Worm (Caenorhabditis elegans): ENCODE results near the gene srh-4.

srh-4 gene

ce11 chrV:3979819-3980218 lies 30.5 kb upstream of the srh-4 start, which contains the start of gene nlp-31 (continued):
- TF ChIP-seq lin-11 (tag; optimal IDR thresholded peaks at IDR 0.05) (no peak), ama-1 (optimal IDR thresholded peaks at IDR 0.05) (no peak), ztf-4 (tag; optimal IDR thresholded peaks at IDR 0.05) (no peak), blmp-1 (tag; optimal IDR thresholded peaks at IDR 0.05; ENCODE audit: insufficient read depth) (peak; percentile 57), mab-5 (tag; optimal IDR thresholded peaks at IDR 0.05) (no peak), ztf-1 (GFP tag; conservative IDR thresholded peaks at IDR 0.05) (no peak), lin-13 (GFP tag; optimal IDR thresholded peaks at IDR 0.05) (no peak)

- TF ChIP-seq F13H6.1 (tag; optimal IDR thresholded peaks at IDR 0.05): no peak
- no peak for TF ChIP-seq ztf-1 (GFP tag; conservative IDR thresholded peaks at IDR 0.05)
- TF ChIP-seq ceh-82 (tag; optimal IDR thresholded peaks at IDR 0.05): no peak
- TF ChIP-seq nhr-6 (tag; optimal IDR thresholded peaks at IDR 0.05): no peak
- no peak for TF ChIP-seq mbf-1 (tag; optimal IDR thresholded peaks at IDR 0.05)
- no peak for TF ChIP-seq crh-2 (tag; optimal IDR thresholded peaks at IDR 0.05)
- TF ChIP-seq nhr-10 (tag; optimal IDR thresholded peaks at IDR 0.05): no peak
- TF ChIP-seq R02D3.7 (tag; optimal IDR thresholded peaks at IDR 0.05): no peak
- TF ChIP-seq lin-11 (tag; optimal IDR thresholded peaks at IDR 0.05): no peak
- no peak for TF ChIP-seq nhr-23 (tag; optimal IDR thresholded peaks at IDR 0.05)
- TF ChIP-seq blmp-1 (tag; optimal IDR thresholded peaks at IDR 0.05; ENCODE audit: insufficient read depth): no peak
- peak; percentile 68 for TF ChIP-seq nhr-21 (tag; optimal IDR thresholded peaks at IDR 0.05)
- TF ChIP-seq peb-1 (tag; optimal IDR thresholded peaks at IDR 0.05): no peak
- TF ChIP-seq ama-1 (optimal IDR thresholded peaks at IDR 0.05): peak; percentile 23
- TF ChIP-seq sma-3 (GFP tag; optimal IDR thresholded peaks at IDR 0.05): peak; percentile 21
- no peak for TF ChIP-seq dmd-4 (tag; optimal IDR thresholded peaks at IDR 0.05)
- TF ChIP-seq unc-39 (tag; optimal IDR thresholded peaks at IDR 0.05): no peak
- no peak for TF ChIP-seq mdl-1 (tag; optimal IDR thresholded peaks at IDR 0.05)
- TF ChIP-seq lin-39 (tag; optimal IDR thresholded peaks at IDR 0.05): no peak
- no peak for TF ChIP-seq elt-1 (tag; optimal IDR thresholded peaks at IDR 0.05)
- TF ChIP-seq sma-9 (GFP tag; optimal IDR thresholded peaks at IDR 0.05): peak; percentile 33
- TF ChIP-seq sma-9 (tag; optimal IDR thresholded peaks at IDR 0.05): no peak
Measured at ce11 chrV:3980228-3980933, 29.9 kb upstream of the srh-4 start.

ce11 chrV:3981680-3982079 lies 28.6 kb upstream of the srh-4 start, which contains the start of gene nlp-30:
nlp-30 (plus strand) TSS chrV:3981980.
- no peak for TF ChIP-seq nhr-21 (tag; optimal IDR thresholded peaks at IDR 0.05)
- no peak for TF ChIP-seq gmeb-1 (tag; optimal IDR thresholded peaks at IDR 0.05)
- TF ChIP-seq ZK546.5 (tag; optimal IDR thresholded peaks at IDR 0.05): no peak
- no peak for TF ChIP-seq nhr-25 (tag; optimal IDR thresholded peaks at IDR 0.05)
- no peak for TF ChIP-seq ceh-16 (tag; optimal IDR thresholded peaks at IDR 0.05)
- TF ChIP-seq mab-5 (tag; optimal IDR thresholded peaks at IDR 0.05): no peak
- no peak for TF ChIP-seq lin-13 (GFP tag; optimal IDR thresholded peaks at IDR 0.05)
- TF ChIP-seq fos-1 (tag; optimal IDR thresholded peaks at IDR 0.05): no peak
- TF ChIP-seq nhr-11 (tag; optimal IDR thresholded peaks at IDR 0.05): no peak
- TF ChIP-seq unc-55 (GFP tag; optimal IDR thresholded peaks at IDR 0.05): no peak
- TF ChIP-seq unc-62 (GFP tag; optimal IDR thresholded peaks at IDR 0.05): no peak
- TF ChIP-seq zag-1 (tag; optimal IDR thresholded peaks at IDR 0.05): no peak
- TF ChIP-seq nhr-237 (tag; optimal IDR thresholded peaks at IDR 0.05): no peak
- TF ChIP-seq nhr-10 (tag; optimal IDR thresholded peaks at IDR 0.05): no peak
- no peak for TF ChIP-seq elt-3 (tag; optimal IDR thresholded peaks at IDR 0.05)
- no peak for TF ChIP-seq R02D3.7 (tag; optimal IDR thresholded peaks at IDR 0.05)
- TF ChIP-seq F13H6.1 (tag; optimal IDR thresholded peaks at IDR 0.05): no peak
- TF ChIP-seq aly-2 (tag; optimal IDR thresholded peaks at IDR 0.05): no peak
- TF ChIP-seq egl-27 (tag; optimal IDR thresholded peaks at IDR 0.05): no peak

ce11 chrV:3984178-3984577 lies 26.1 kb upstream of the srh-4 start, which contains the start of gene nlp-29:
nlp-29 (plus strand) TSS chrV:3984425.
- peak; percentile 77 for TF ChIP-seq nhr-25 (tag; optimal IDR thresholded peaks at IDR 0.05)
- TF ChIP-seq lin-39 (tag; optimal IDR thresholded peaks at IDR 0.05): no peak
- peak; percentile 79 for TF ChIP-seq sma-3 (GFP tag; optimal IDR thresholded peaks at IDR 0.05)
- peak; percentile 59 for TF ChIP-seq nhr-21 (tag; optimal IDR thresholded peaks at IDR 0.05)
- peak; percentile 49 for TF ChIP-seq crh-2 (tag; optimal IDR thresholded peaks at IDR 0.05)
- TF ChIP-seq ZK546.5 (tag; optimal IDR thresholded peaks at IDR 0.05): no peak
- TF ChIP-seq peb-1 (tag; optimal IDR thresholded peaks at IDR 0.05): no peak
- no peak for TF ChIP-seq sem-4 (tag; optimal IDR thresholded peaks at IDR 0.05)
- TF ChIP-seq blmp-1 (tag; optimal IDR thresholded peaks at IDR 0.05; ENCODE audit: insufficient read depth): peak; percentile 50
- TF ChIP-seq sma-9 (GFP tag; optimal IDR thresholded peaks at IDR 0.05): peak; percentile 63
- no peak for TF ChIP-seq sma-9 (tag; optimal IDR thresholded peaks at IDR 0.05)
- no peak for TF ChIP-seq ztf-1 (GFP tag; conservative IDR thresholded peaks at IDR 0.05)
- no peak for TF ChIP-seq nhr-11 (tag; optimal IDR thresholded peaks at IDR 0.05)
- no peak for TF ChIP-seq ceh-82 (tag; optimal IDR thresholded peaks at IDR 0.05)
- no peak for TF ChIP-seq egl-27 (tag; optimal IDR thresholded peaks at IDR 0.05)
- TF ChIP-seq lin-11 (tag; optimal IDR thresholded peaks at IDR 0.05): no peak
